Worm (Caenorhabditis elegans): Measurements from ENCODE around the gene mex-1.

- TF ChIP-seq him-1 (tag; optimal IDR thresholded peaks at IDR 0.05) = no peak
- no peak for TF ChIP-seq W03F9.2 (tag; optimal IDR thresholded peaks at IDR 0.05)
These were observed 41.9 kb upstream of the mex-1 start for ce11 chrII:11926501-11926900.
